Worm (Caenorhabditis elegans) whole organism, L1 larva: ENCODE data around the gene egrh-3.

ENCODE experiments used
- C16A3.4 ChIP-seq: fragments of 150-350 bp; optimal IDR thresholded peaks from 2 replicates; lab custom pipeline; 2014; ENCODE audit warnings: missing biosample characterization, missing genetic modification characterization
- F16B12.6 ChIP-seq: fragments of 150-350 bp; optimal IDR thresholded peaks from 2 replicates; lab custom pipeline; 2014; ENCODE audit warnings: missing biosample characterization, missing genetic modification characterization
- aly-2 ChIP-seq: fragments of 150-350 bp; optimal IDR thresholded peaks from 2 replicates; lab custom pipeline; 2014; ENCODE audit warnings: missing biosample characterization, missing genetic modification characterization
- ama-1 ChIP-seq: fragments of 150-350 bp; optimal IDR thresholded peaks from 2 replicates; lab custom pipeline; 2014
- blmp-1 ChIP-seq: fragments of 150-350 bp; optimal IDR thresholded peaks from 2 replicates; lab custom pipeline; 2014; ENCODE audit warnings: missing biosample characterization, missing genetic modification characterization
- ceh-63 ChIP-seq: fragments of 200-800 bp; sonication (Bioruptor generic); optimal IDR thresholded peaks from 2 replicates; lab custom pipeline; 2018; ENCODE audit warnings: mild to moderate bottlenecking, missing genetic modification characterization, missing compliant biosample characterization
- ceh-82 ChIP-seq, 3 experiments: fragments of 150-350 bp in 1 of 3; sonication (generic microtip) in 2 of 3; optimal IDR thresholded peaks; 2 replicates each; lab custom pipeline; 2014 to 2017; ENCODE audit warnings: missing biosample characterization in 3 of 3, missing genetic modification characterization in 3 of 3
- ceh-88 ChIP-seq: fragments of 200-800 bp; sonication (Bioruptor generic); IDR thresholded peaks from 2 replicates; pipeline ENCODE4 v1.3.6; 2022; ENCODE audit warnings: missing genetic modification characterization, missing compliant biosample characterization
- ces-1 ChIP-seq: fragments of 150-350 bp; optimal IDR thresholded peaks from 2 replicates; lab custom pipeline; 2014; ENCODE audit warnings: missing biosample characterization, missing genetic modification reagents, missing genetic modification characterization
- dpl-1 ChIP-seq, 3 experiments: fragments of 150-350 bp in 2 of 3; sonication (generic microtip) in 1 of 3; optimal IDR thresholded peaks; 2 replicates each; lab custom pipeline; 2014 to 2017; ENCODE audit warnings: missing biosample characterization in 3 of 3, missing genetic modification characterization in 3 of 3, missing genetic modification reagents in 3 of 3
- dsc-1 ChIP-seq: sonication (generic microtip); optimal IDR thresholded peaks from 2 replicates; lab custom pipeline; 2016; ENCODE audit warnings: mild to moderate bottlenecking, missing genetic modification characterization, missing compliant biosample characterization
- efl-1 ChIP-seq, 4 experiments: fragments of 150-350 bp; optimal IDR thresholded peaks in 3 of 4; peaks in 1 of 4; 1 replicate in 1 of 4; 2 replicates in 3 of 4; lab custom pipeline; 2014; ENCODE audit warnings: missing biosample characterization in 2 of 4, missing genetic modification characterization in 2 of 4, missing genetic modification reagents in 2 of 4
- elt-2 ChIP-seq: sonication (generic microtip); optimal IDR thresholded peaks from 2 replicates; lab custom pipeline; 2016; ENCODE audit warnings: missing genetic modification characterization, mild to moderate bottlenecking, inconsistent platforms, missing compliant biosample characterization, missing genetic modification reagents
- fkh-10 ChIP-seq: sonication (generic microtip); optimal IDR thresholded peaks from 2 replicates; lab custom pipeline; 2017; ENCODE audit warnings: missing biosample characterization, missing genetic modification reagents, missing genetic modification characterization
- fkh-4 ChIP-seq: sonication (generic microtip); optimal IDR thresholded peaks from 2 replicates; lab custom pipeline; 2016; ENCODE audit warnings: missing compliant biosample characterization, missing genetic modification characterization, borderline replicate concordance
- fkh-8 ChIP-seq: sonication (generic microtip); optimal IDR thresholded peaks from 2 replicates; lab custom pipeline; 2016; ENCODE audit warnings: mild to moderate bottlenecking, missing genetic modification characterization, missing compliant biosample characterization
- fos-1 ChIP-seq: fragments of 150-350 bp; optimal IDR thresholded peaks from 2 replicates; lab custom pipeline; 2014; ENCODE audit warnings: missing biosample characterization, missing genetic modification characterization
- irx-1 ChIP-seq: sonication (generic microtip); optimal IDR thresholded peaks from 2 replicates; lab custom pipeline; 2016; ENCODE audit warnings: missing genetic modification characterization, missing compliant biosample characterization
- isw-1 ChIP-seq: fragments of 200-800 bp; sonication (Bioruptor generic); IDR thresholded peaks from 2 replicates; pipeline ENCODE4 v1.3.6; 2022; ENCODE audit warnings: missing genetic modification characterization, missing compliant biosample characterization
- lin-13 ChIP-seq: fragments of 150-350 bp; optimal IDR thresholded peaks from 2 replicates; lab custom pipeline; 2014; ENCODE audit warnings: missing biosample characterization, missing genetic modification reagents, missing genetic modification characterization
- lin-14 ChIP-seq: fragments of 200-800 bp; sonication (Bioruptor generic); optimal IDR thresholded peaks from 2 replicates; lab custom pipeline; 2018; ENCODE audit warnings: mild to moderate bottlenecking, missing genetic modification characterization, moderate library complexity, missing compliant biosample characterization
- lin-15B ChIP-seq: fragments of 150-350 bp; sonication (generic microtip); optimal IDR thresholded peaks from 3 replicates; lab custom pipeline; 2014; ENCODE audit warnings: missing biosample characterization, missing genetic modification characterization
- lin-35 ChIP-seq, 2 experiments: fragments of 150-350 bp; optimal IDR thresholded peaks; 2 replicates each; lab custom pipeline; 2014; ENCODE audit warnings: missing biosample characterization in 2 of 2, missing genetic modification characterization in 2 of 2, missing genetic modification reagents in 2 of 2
- lsy-2 ChIP-seq, 2 experiments: fragments of 150-350 bp; optimal IDR thresholded peaks; 2 replicates each; lab custom pipeline; 2014; ENCODE audit warnings: missing biosample characterization in 2 of 2, missing genetic modification characterization in 2 of 2
- mab-9 ChIP-seq: fragments of 200-800 bp; sonication (Bioruptor generic); IDR thresholded peaks from 2 replicates; pipeline ENCODE4 v1.3.6; 2022; ENCODE audit warnings: missing genetic modification reagents, missing genetic modification characterization, missing compliant biosample characterization
- mdl-1 ChIP-seq, 2 experiments: fragments of 150-350 bp; optimal IDR thresholded peaks; 2 replicates each; lab custom pipeline; 2014 to 2017; ENCODE audit warnings: missing biosample characterization in 2 of 2, missing genetic modification characterization in 2 of 2, inconsistent platforms in 1 of 2
- mep-1 ChIP-seq: fragments of 150-350 bp; optimal IDR thresholded peaks from 2 replicates; lab custom pipeline; 2014; ENCODE audit warnings: missing biosample characterization, missing genetic modification characterization
- nhr-19 ChIP-seq: fragments of 200-800 bp; sonication (Bioruptor generic); conservative IDR thresholded peaks from 2 replicates; pipeline ENCODE4 v1.3.6; 2022; ENCODE audit warnings: missing genetic modification characterization, missing compliant biosample characterization
- nhr-20 ChIP-seq: sonication (generic microtip); optimal IDR thresholded peaks from 2 replicates; lab custom pipeline; 2016; ENCODE audit warnings: mild to moderate bottlenecking, missing genetic modification characterization, missing compliant biosample characterization
- nhr-47 ChIP-seq: sonication (generic microtip); optimal IDR thresholded peaks from 2 replicates; lab custom pipeline; 2016; ENCODE audit warnings: mild to moderate bottlenecking, missing genetic modification characterization, moderate library complexity, missing compliant biosample characterization
- nhr-84 ChIP-seq: sonication (generic microtip); optimal IDR thresholded peaks from 2 replicates; lab custom pipeline; 2017; ENCODE audit warnings: missing biosample characterization, missing genetic modification characterization
- nhr-85 ChIP-seq: sonication (generic microtip); peaks from one replicate; lab custom pipeline; 2016; ENCODE audit warnings: missing genetic modification characterization, inconsistent platforms, missing compliant biosample characterization
- nhr-90 ChIP-seq: sonication (generic microtip); optimal IDR thresholded peaks from 2 replicates; lab custom pipeline; 2016; ENCODE audit warnings: mild to moderate bottlenecking, missing genetic modification characterization, missing compliant biosample characterization; ENCODE audit not compliant: poor library complexity
- pag-3 ChIP-seq: sonication (generic microtip); optimal IDR thresholded peaks from 2 replicates; lab custom pipeline; 2017; ENCODE audit warnings: missing genetic modification characterization, mild to moderate bottlenecking, missing compliant biosample characterization, antibody characterized with exemption, borderline replicate concordance; ENCODE audit not compliant: insufficient read depth
- skn-1 ChIP-seq: fragments of 150-350 bp; optimal IDR thresholded peaks from 2 replicates; lab custom pipeline; 2014; ENCODE audit warnings: missing biosample characterization, missing genetic modification characterization
- snu-23 ChIP-seq: sonication (generic microtip); optimal IDR thresholded peaks from 2 replicates; lab custom pipeline; 2016; ENCODE audit warnings: missing genetic modification characterization, missing compliant biosample characterization
- sox-4 ChIP-seq: sonication (generic microtip); optimal IDR thresholded peaks from 2 replicates; lab custom pipeline; 2016; ENCODE audit warnings: missing genetic modification characterization, missing compliant biosample characterization
- sptf-1 ChIP-seq: fragments of 150-350 bp; optimal IDR thresholded peaks from 2 replicates; lab custom pipeline; 2014; ENCODE audit warnings: missing biosample characterization, missing genetic modification characterization
- tbx-2 ChIP-seq: sonication (generic microtip); optimal IDR thresholded peaks from 2 replicates; lab custom pipeline; 2016; ENCODE audit warnings: missing genetic modification characterization, missing compliant biosample characterization
- tlp-1 ChIP-seq: fragments of 150-350 bp; optimal IDR thresholded peaks from 2 replicates; lab custom pipeline; 2014; ENCODE audit warnings: missing biosample characterization, missing genetic modification characterization
- unc-130 ChIP-seq: fragments of 150-350 bp; optimal IDR thresholded peaks from 2 replicates; lab custom pipeline; 2017; ENCODE audit warnings: missing biosample characterization, missing genetic modification characterization, inconsistent platforms
- unc-30 ChIP-seq: sonication (generic microtip); optimal IDR thresholded peaks from 2 replicates; lab custom pipeline; 2017; ENCODE audit warnings: missing biosample characterization, missing genetic modification characterization
- unc-62 ChIP-seq: fragments of 150-350 bp; optimal IDR thresholded peaks from 2 replicates; lab custom pipeline; 2014; ENCODE audit warnings: missing biosample characterization, missing genetic modification reagents, missing genetic modification characterization
- xbp-1 ChIP-seq: sonication (generic microtip); optimal IDR thresholded peaks from 2 replicates; lab custom pipeline; 2016; ENCODE audit warnings: missing genetic modification characterization, missing compliant biosample characterization
- ztf-4 ChIP-seq: fragments of 150-350 bp; optimal IDR thresholded peaks from 2 replicates; lab custom pipeline; 2014; ENCODE audit warnings: missing biosample characterization, missing genetic modification characterization

Gene egrh-3

ce11 chrIV:2705675-2706074, 17.1 kb upstream of the egrh-3 start (continued):
- TF ChIP-seq ztf-4 (tag; lab: Kevin White, UChicago) (no peak), lin-14 (GFP tag; lab: Kevin White, UChicago) (no peak), fos-1 (no peak), tlp-1 (no peak)

- TF ChIP-seq ztf-4 (tag; lab: Kevin White, UChicago) (peak; percentile 43), irx-1 (peak; percentile 0), fkh-8 (tag; lab: Kevin White, UChicago) (peak; percentile 55), mdl-1 (tag; optimal IDR thresholded peaks at IDR 0.05; lab: Kevin White, UChicago) (peak in 1 of 2 experiments; percentile 43), mep-1 (tag; lab: Kevin White, UChicago) (peak; percentile 56), sptf-1 (no peak), tlp-1 (no peak), fkh-10 (GFP tag; lab: Kevin White, UChicago) (no peak), elt-2 (no peak), ces-1 (GFP tag; lab: Kevin White, UChicago) (no peak), lin-13 (GFP tag; lab: Kevin White, UChicago) (peak; percentile 40), nhr-84 (tag; lab: Kevin White, UChicago) (no peak), nhr-90 (tag; lab: Kevin White, UChicago) (peak; percentile 29), tbx-2 (tag; lab: Kevin White, UChicago) (peak; percentile 45), lin-35 (GFP tag; optimal IDR thresholded peaks at IDR 0.05; lab: Kevin White, UChicago) (peak; percentile 51 to 72), ama-1 (lab: Kevin White, UChicago) (peak; percentile 45), ceh-63 (no peak), lin-14 (GFP tag; lab: Kevin White, UChicago) (no peak), nhr-47 (tag; lab: Kevin White, UChicago) (peak; percentile 56), unc-30 (tag; lab: Kevin White, UChicago) (no peak), dsc-1 (tag; lab: Kevin White, UChicago) (peak; percentile 13), nhr-19 (GFP tag; lab: Robert Waterston, UW) (0 out of 2 replicates have a peak, but pooled peaks have one; percentile 6), mab-9 (GFP tag; lab: Robert Waterston, UW) (no peak), efl-1 (optimal IDR thresholded peaks at IDR 0.05; lab: Kevin White, UChicago) (peak; percentile 59), efl-1 (GFP tag; optimal IDR thresholded peaks at IDR 0.05 in 1 of 2; lab: Kevin White, UChicago) (peak; percentile 64 to 93), lsy-2 (tag; optimal IDR thresholded peaks at IDR 0.05; lab: Kevin White, UChicago) (peak; percentile 90 to 98), C16A3.4 (tag; lab: Kevin White, UChicago) (peak; percentile 36), isw-1 (GFP tag; lab: Robert Waterston, UW) (peak; percentile 42; the same call in 1 of the 2 replicates), F16B12.6 (tag; lab: Kevin White, UChicago) (peak; percentile 92), unc-62 (GFP tag; lab: Kevin White, UChicago) (no peak), nhr-20 (tag; lab: Kevin White, UChicago) (no peak), pag-3 (tag; lab: Kevin White, UChicago) (no peak), lin-15B (tag; lab: Kevin White, UChicago) (no peak), fkh-4 (tag; lab: Kevin White, UChicago) (no peak), ceh-88 (peak; percentile 51; the same call in 1 of the 2 replicates), sox-4 (tag; lab: Kevin White, UChicago) (no peak), xbp-1 (tag; lab: Kevin White, UChicago) (peak; percentile 33), blmp-1 (tag; lab: Kevin White, UChicago) (peak; percentile 33), nhr-85 (tag; lab: Kevin White, UChicago) (peak; percentile 19), dpl-1 (GFP tag; optimal IDR thresholded peaks at IDR 0.05; lab: Kevin White, UChicago) (peak; percentile 31 to 65 (median 37)), ceh-82 (tag; optimal IDR thresholded peaks at IDR 0.05; lab: Kevin White, UChicago) (peak in 2 of 3 experiments; percentile 23 to 59), snu-23 (GFP tag; lab: Kevin White, UChicago) (peak; percentile 57), aly-2 (no peak), skn-1 (tag; lab: Kevin White, UChicago) (peak; percentile 57), unc-130 (tag; lab: Kevin White, UChicago) (peak; percentile 68)
These were observed 15.4 kb upstream of the egrh-3 start, which contains the start of gene Y94H6A.5 for ce11 chrIV:2703927-2704401. Y94H6A.5 (minus strand) TSS chrIV:2703977.
